Worm (Caenorhabditis elegans) whole organism, early embryonic: ENCODE measurements around the gene E02H4.6.

Experiments used
- B0310.2 ChIP-seq: sonication (generic microtip); optimal IDR thresholded peaks from 2 replicates; lab custom pipeline; 2016; ENCODE audit warnings: mild to moderate bottlenecking, missing genetic modification characterization, missing compliant biosample characterization
- F13C5.2 ChIP-seq: sonication (generic microtip); optimal IDR thresholded peaks from 2 replicates; lab custom pipeline; 2017; ENCODE audit warnings: mild to moderate bottlenecking, missing genetic modification characterization, inconsistent platforms, missing compliant biosample characterization
- aly-1 ChIP-seq: sonication (generic microtip); optimal IDR thresholded peaks from 2 replicates; lab custom pipeline; 2016; ENCODE audit warnings: missing genetic modification characterization, missing compliant biosample characterization
- ama-1 ChIP-seq: fragments of 150-350 bp; optimal IDR thresholded peaks from 2 replicates; lab custom pipeline; 2014
- ceh-13 ChIP-seq: fragments of 200-800 bp; sonication (Bioruptor generic); optimal IDR thresholded peaks from 2 replicates; lab custom pipeline; 2018; ENCODE audit warnings: mild to moderate bottlenecking, missing genetic modification characterization, missing compliant biosample characterization
- ceh-36 ChIP-seq: sonication (generic microtip); optimal IDR thresholded peaks from 2 replicates; lab custom pipeline; 2016; ENCODE audit warnings: missing genetic modification characterization, inconsistent platforms, missing compliant biosample characterization
- ets-7 ChIP-seq: sonication (generic microtip); optimal IDR thresholded peaks from 2 replicates; lab custom pipeline; 2016; ENCODE audit warnings: missing genotype, missing genetic modification characterization, missing compliant biosample characterization
- flt-1 ChIP-seq: fragments of 200-800 bp; sonication (Bioruptor generic); IDR thresholded peaks from 2 replicates; pipeline ENCODE4 v1.3.6; 2022; ENCODE audit warnings: missing genetic modification characterization, missing compliant biosample characterization
- hmbx-1 ChIP-seq: sonication (generic microtip); optimal IDR thresholded peaks from 2 replicates; lab custom pipeline; 2016; ENCODE audit warnings: mild to moderate bottlenecking, missing genetic modification characterization, missing compliant biosample characterization
- hmg-4 ChIP-seq: fragments of 200-800 bp; sonication (Bioruptor generic); optimal IDR thresholded peaks from 2 replicates; lab custom pipeline; 2018; ENCODE audit warnings: mild to moderate bottlenecking, missing genetic modification characterization, missing compliant biosample characterization
- hnd-1 ChIP-seq: sonication (generic microtip); optimal IDR thresholded peaks from 2 replicates; lab custom pipeline; 2016; ENCODE audit warnings: missing genetic modification characterization, missing compliant biosample characterization
- pes-1 ChIP-seq: fragments of 200-800 bp; sonication (Bioruptor generic); IDR thresholded peaks from 2 replicates; pipeline ENCODE4 v1.3.6; 2022; ENCODE audit warnings: missing genetic modification reagents, missing genetic modification characterization, missing compliant biosample characterization
- scrt-1 ChIP-seq: fragments of 200-800 bp; sonication (Bioruptor generic); IDR thresholded peaks from 2 replicates; pipeline ENCODE4 v1.3.6; 2022; ENCODE audit warnings: missing genetic modification characterization, missing compliant biosample characterization
- sea-1 ChIP-seq: fragments of 200-800 bp; sonication (Bioruptor generic); conservative IDR thresholded peaks from 2 replicates; pipeline ENCODE4 v1.3.6; 2022; ENCODE audit warnings: missing genetic modification characterization, missing compliant biosample characterization
- tbx-11 ChIP-seq: fragments of 200-800 bp; sonication (Bioruptor generic); IDR thresholded peaks from 2 replicates; pipeline ENCODE4 v1.3.6; 2022; ENCODE audit warnings: missing genetic modification characterization, missing compliant biosample characterization
- tbx-37 ChIP-seq: fragments of 200-800 bp; sonication (Bioruptor generic); conservative IDR thresholded peaks from 2 replicates; pipeline ENCODE4 v1.3.6; 2022; ENCODE audit warnings: missing genetic modification reagents, missing genetic modification characterization, missing compliant biosample characterization
- tra-4 ChIP-seq: sonication (generic microtip); optimal IDR thresholded peaks from 2 replicates; lab custom pipeline; 2017; ENCODE audit warnings: missing genetic modification characterization, missing compliant biosample characterization

The E02H4.6 gene

DNA sequence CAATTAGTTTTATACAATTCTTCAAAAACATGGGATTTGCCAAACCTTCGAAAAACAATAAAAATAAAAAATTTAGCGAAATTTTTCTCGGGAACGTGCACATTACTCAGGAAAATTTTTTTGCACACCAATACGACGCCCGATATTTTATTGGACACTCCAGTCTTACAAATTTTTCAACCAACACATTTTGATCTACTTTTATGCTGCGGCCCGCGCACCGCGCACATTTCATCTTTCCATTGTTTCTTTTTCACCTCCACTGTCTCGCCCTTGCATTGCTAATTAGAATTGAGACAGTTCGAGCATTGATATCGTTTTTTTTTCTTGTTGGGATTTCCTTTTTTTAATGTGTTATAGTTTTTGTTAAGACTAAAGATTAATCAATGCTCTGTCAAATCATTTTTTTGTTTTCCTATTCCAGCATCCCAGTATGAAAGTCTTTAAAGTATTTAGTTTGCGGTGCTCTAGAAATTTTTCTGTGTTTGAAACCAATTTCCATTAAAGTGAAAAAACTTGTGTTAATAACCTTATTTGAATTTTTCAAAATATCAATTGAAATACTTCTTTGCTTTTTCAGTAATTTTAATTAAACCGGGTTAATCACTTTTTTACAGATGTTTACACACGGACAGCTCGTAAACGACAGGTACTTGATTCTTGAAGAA is 4.4 kb downstream of the E02H4.6 start, which contains the start of gene K04C1.5:
TSS of gene K04C1.5 (plus strand) at position 618 of the 668 bp plus-strand sequence.
- TF ChIP-seq flt-1 (GFP tag; lab: Robert Waterston, UW) (no peak), aly-1 (tag; lab: Kevin White, UChicago) (no peak), ama-1 (no peak), tbx-11 (no peak), ceh-36 (tag; lab: Kevin White, UChicago) (no peak), ceh-13 (no peak), hnd-1 (no peak), sea-1 (GFP tag; lab: Robert Waterston, UW) (no peak), pes-1 (no peak), tra-4 (tag; lab: Kevin White, UChicago) (no peak), hmg-4 (GFP tag; lab: Kevin White, UChicago) (no peak), hmbx-1 (tag; lab: Kevin White, UChicago) (no peak), F13C5.2 (tag; lab: Kevin White, UChicago) (no peak), scrt-1 (GFP tag; lab: Robert Waterston, UW) (no peak), B0310.2 (tag; lab: Kevin White, UChicago) (no peak), tbx-37 (no peak), ets-7 (tag; lab: Kevin White, UChicago) (no peak)

DNA sequence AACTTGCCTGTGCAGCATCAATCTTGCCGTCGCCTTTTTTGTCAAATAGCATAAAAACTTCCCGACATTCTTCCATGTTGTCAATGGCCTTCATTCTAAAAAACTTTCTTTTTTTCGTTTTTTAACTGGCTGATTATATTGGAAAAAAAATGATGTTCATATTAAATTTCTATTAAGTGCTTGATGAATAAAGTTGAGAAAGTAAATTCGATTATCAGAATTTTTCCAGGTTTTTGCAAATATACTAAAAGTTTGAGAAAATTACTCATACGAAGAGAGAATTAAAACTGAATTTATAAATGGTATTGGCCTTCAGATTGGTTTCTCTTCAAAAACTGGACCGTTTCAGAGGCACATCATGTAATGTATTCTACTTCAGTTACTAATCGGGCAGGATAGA is 5.4 kb downstream of the E02H4.6 start, which contains the start of gene mlc-6:
TSS of gene mlc-6 (minus strand) at position 101 of the 400 bp plus-strand sequence.
- TF ChIP-seq B0310.2 (tag; lab: Kevin White, UChicago) (no peak), ets-7 (tag; lab: Kevin White, UChicago) (no peak), ama-1 (no peak), tbx-11 (no peak), hmbx-1 (tag; lab: Kevin White, UChicago) (no peak), ceh-13 (no peak), flt-1 (GFP tag; lab: Robert Waterston, UW) (no peak), tbx-37 (no peak), tra-4 (tag; lab: Kevin White, UChicago) (no peak), hnd-1 (no peak), aly-1 (tag; lab: Kevin White, UChicago) (no peak), scrt-1 (GFP tag; lab: Robert Waterston, UW) (no peak)

DNA sequence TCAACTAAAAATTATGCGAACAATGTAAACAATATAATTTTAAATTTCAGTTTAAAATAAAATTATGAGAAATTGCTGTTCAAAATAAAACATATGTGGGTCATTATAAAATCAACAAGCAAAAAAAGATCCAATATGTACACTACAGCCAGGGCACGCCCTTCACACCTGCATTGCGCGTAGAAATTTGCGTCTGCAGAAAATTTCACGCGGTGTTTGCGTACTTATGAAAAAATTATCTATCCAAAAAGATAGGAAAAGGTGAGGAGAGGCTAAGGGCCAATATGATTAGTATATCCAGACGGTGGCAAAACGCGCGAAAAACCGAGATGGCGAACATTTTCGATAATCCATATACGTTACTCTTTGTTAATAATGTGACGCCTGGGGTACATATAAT is 7.4 kb downstream of the E02H4.6 start:
- no peak for TF ChIP-seq ets-7 (tag; lab: Kevin White, UChicago)
- TF ChIP-seq ceh-13, result no peak

DNA sequence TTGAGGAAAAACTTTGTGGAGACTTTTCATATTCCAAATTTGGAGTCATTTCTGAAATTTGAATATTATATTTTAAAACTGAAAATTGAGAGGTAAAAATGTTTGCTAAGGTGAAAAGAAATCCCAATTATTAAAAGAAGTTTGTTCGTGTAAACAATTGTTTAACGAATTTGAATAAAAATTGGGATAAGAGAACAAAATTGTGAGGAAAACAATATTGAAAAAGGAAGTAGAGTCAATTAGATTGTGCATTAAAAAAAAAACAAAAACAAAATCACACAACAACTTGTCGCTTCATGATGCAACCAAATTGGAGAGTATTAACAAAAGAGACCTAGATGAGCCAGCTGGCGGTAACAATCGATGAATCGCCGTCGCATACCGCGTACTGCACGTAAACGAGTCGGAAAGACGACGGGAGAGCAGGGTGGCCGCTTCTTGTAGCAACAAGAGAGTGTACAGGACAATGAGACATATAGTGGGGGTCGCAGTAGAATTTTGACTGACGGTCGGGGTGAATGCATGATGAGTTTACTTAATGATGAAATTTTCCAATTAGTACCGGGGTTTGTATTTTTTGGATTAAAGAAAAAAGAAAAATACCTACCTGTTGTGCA is 8.5 kb downstream of the E02H4.6 start, which contains the start of gene K04C1.3:
TSS of gene K04C1.3 (minus strand) at position 51 of the 617 bp plus-strand sequence.
- TF ChIP-seq ceh-13 (no peak), ama-1 (no peak), tbx-37 (no peak), hmbx-1 (tag; lab: Kevin White, UChicago) (no peak), pes-1 (no peak), flt-1 (GFP tag; lab: Robert Waterston, UW) (no peak), tra-4 (tag; lab: Kevin White, UChicago) (no peak), B0310.2 (tag; lab: Kevin White, UChicago) (no peak), aly-1 (tag; lab: Kevin White, UChicago) (no peak), scrt-1 (GFP tag; lab: Robert Waterston, UW) (no peak)

DNA sequence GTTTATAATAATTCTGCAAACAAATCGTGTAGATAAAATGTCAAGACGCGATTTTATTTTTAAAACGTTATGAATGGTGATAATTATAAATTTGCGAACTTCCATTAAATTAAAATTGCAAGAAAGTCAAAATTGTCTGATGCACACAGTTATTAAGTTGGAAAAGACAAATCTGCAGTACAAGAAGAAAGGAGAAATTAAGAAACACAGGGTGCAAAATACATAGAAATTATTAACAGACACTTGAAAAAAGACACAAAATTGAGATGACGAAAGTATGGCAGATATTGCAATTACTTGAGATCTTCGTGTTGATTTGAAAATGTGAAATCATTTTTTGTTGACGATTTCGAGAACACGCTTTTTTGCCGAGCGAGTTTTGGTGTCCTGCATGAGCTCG is 10.4 kb downstream of the E02H4.6 start:
- TF ChIP-seq ceh-36 (tag; lab: Kevin White, UChicago), result no peak
- no peak for TF ChIP-seq tra-4 (tag; lab: Kevin White, UChicago)
- no peak for TF ChIP-seq F13C5.2 (tag; lab: Kevin White, UChicago)
- TF ChIP-seq hmbx-1 (tag; lab: Kevin White, UChicago), result no peak
- no peak for TF ChIP-seq ama-1
- no peak for TF ChIP-seq scrt-1 (GFP tag; lab: Robert Waterston, UW)
- no peak for TF ChIP-seq hmg-4 (GFP tag; lab: Kevin White, UChicago)
- TF ChIP-seq tbx-37, result no peak
- TF ChIP-seq ceh-13, result no peak
- no peak for TF ChIP-seq ets-7 (tag; lab: Kevin White, UChicago)
- TF ChIP-seq B0310.2 (tag; lab: Kevin White, UChicago), result no peak
- TF ChIP-seq hnd-1, result no peak
- no peak for TF ChIP-seq aly-1 (tag; lab: Kevin White, UChicago)
- TF ChIP-seq sea-1 (GFP tag; lab: Robert Waterston, UW), result no peak
- TF ChIP-seq flt-1 (GFP tag; lab: Robert Waterston, UW), result no peak
- no peak for TF ChIP-seq tbx-11
- no peak for TF ChIP-seq pes-1

DNA sequence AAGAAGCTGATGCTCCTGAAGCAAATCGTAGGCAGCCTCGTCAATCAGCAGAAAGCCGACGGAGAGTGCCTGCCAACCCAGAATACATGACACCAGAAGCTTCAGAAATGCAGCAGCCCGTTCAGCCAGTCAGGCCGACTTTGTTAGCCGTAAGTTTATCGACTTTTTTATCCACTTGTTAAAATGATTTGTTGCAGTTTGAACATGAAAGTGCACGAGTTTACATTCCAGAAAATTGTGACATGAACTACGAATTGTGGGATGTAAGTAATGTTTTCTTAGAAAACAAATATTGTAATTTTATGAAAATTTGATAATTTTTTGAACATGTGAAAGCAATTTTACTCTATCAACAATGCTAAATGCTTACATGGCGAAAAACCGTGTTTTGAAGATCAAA is 11.7 kb downstream of the E02H4.6 start:
- TF ChIP-seq flt-1 (GFP tag; lab: Robert Waterston, UW) (no peak), tbx-11 (no peak), tbx-37 (no peak), ceh-13 (no peak), F13C5.2 (tag; lab: Kevin White, UChicago) (no peak), hmbx-1 (tag; lab: Kevin White, UChicago) (no peak)

DNA sequence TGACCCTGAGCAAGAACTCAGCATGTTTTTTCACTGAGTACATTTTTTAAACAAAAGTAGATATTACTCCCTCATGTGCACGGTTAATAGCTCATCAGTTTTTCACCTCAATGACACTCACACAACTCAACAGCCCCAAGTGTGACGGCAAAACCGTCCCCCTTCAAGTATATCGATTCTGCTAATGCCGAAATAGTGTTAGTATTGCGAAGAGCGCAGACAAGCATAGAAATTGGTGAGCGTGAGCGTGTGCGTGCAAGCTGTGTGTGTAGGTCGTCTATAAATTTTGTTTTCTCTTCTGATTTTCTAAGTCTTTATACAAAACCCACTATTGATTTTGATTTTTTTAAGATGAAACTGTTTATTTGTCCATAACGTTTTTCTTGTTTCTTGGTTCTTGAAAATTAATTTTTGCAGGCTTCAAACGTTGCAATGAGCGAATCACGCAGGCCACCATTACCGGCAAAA is 13.6 kb downstream of the E02H4.6 start, which contains the start of gene K04C1.2:
TSS of gene K04C1.2 (plus strand) at position 418 of the 468 bp plus-strand sequence.
- TF ChIP-seq pes-1, result no peak
- TF ChIP-seq scrt-1 (GFP tag; lab: Robert Waterston, UW), result no peak
- no peak for TF ChIP-seq hmg-4 (GFP tag; lab: Kevin White, UChicago)
- TF ChIP-seq ceh-13, result no peak
- no peak for TF ChIP-seq sea-1 (GFP tag; lab: Robert Waterston, UW)
- TF ChIP-seq F13C5.2 (tag; lab: Kevin White, UChicago), result no peak
- TF ChIP-seq aly-1 (tag; lab: Kevin White, UChicago), result no peak
- TF ChIP-seq ama-1, result no peak
- TF ChIP-seq hnd-1, result no peak
- TF ChIP-seq tbx-11, result no peak
- TF ChIP-seq tra-4 (tag; lab: Kevin White, UChicago), result no peak
- no peak for TF ChIP-seq B0310.2 (tag; lab: Kevin White, UChicago)
- no peak for TF ChIP-seq ceh-36 (tag; lab: Kevin White, UChicago)
- TF ChIP-seq flt-1 (GFP tag; lab: Robert Waterston, UW), result no peak
- TF ChIP-seq ets-7 (tag; lab: Kevin White, UChicago), result no peak
- TF ChIP-seq tbx-37, result no peak
